Fruit fly (Drosophila melanogaster) whole organism, embryonic: Measurements from ENCODE around the gene CG43339.

ENCODE experiments used
- Adf1 ChIP-seq: fragments of 200-800 bp; sonication (Bioruptor generic); IDR thresholded peaks from 2 replicates; pipeline ENCODE4 v1.3.6; 2022; ENCODE audit warnings: missing biosample characterization, missing genetic modification characterization
- BEAF-32 ChIP-seq: fragments of 200-800 bp; sonication (Bioruptor generic); optimal IDR thresholded peaks from 3 replicates; lab custom pipeline; 2017; ENCODE audit warnings: missing biosample characterization, missing genetic modification characterization, mild to moderate bottlenecking, moderate library complexity, missing genetic modification reagents
- CG12155 ChIP-seq: fragments of 200-800 bp; sonication (Bioruptor generic); optimal IDR thresholded peaks from 3 replicates; lab custom pipeline; 2016; ENCODE audit warnings: missing biosample characterization, missing genetic modification characterization
- CG13296 ChIP-seq: fragments of 200-800 bp; sonication (Bioruptor generic); optimal IDR thresholded peaks from 3 replicates; lab custom pipeline; 2018; ENCODE audit warnings: missing biosample characterization, mild to moderate bottlenecking, missing genetic modification characterization
- CG14014 ChIP-seq: fragments of 200-800 bp; sonication (Bioruptor generic); IDR thresholded peaks from 2 replicates; pipeline ENCODE4 v1.3.6; 2022; ENCODE audit warnings: missing biosample characterization, missing genetic modification characterization
- CG15601 ChIP-seq: fragments of 200-800 bp; sonication (Bioruptor generic); optimal IDR thresholded peaks from 3 replicates; lab custom pipeline; 2019; ENCODE audit warnings: missing biosample characterization, mild to moderate bottlenecking, missing genetic modification characterization, moderate library complexity
- CG2678 ChIP-seq: fragments of 200-800 bp; sonication (Bioruptor generic); optimal IDR thresholded peaks from 3 replicates; lab custom pipeline; 2019; ENCODE audit warnings: missing biosample characterization, mild to moderate bottlenecking, missing genetic modification characterization, moderate library complexity
- CG32767 ChIP-seq: fragments of 200-800 bp; sonication (Bioruptor generic); IDR thresholded peaks from 2 replicates; pipeline ENCODE4 v1.3.6; 2022; ENCODE audit warnings: missing biosample characterization, missing genetic modification characterization
- CG4282 ChIP-seq: fragments of 200-800 bp; sonication (Bioruptor generic); optimal IDR thresholded peaks from 2 replicates; lab custom pipeline; 2016; ENCODE audit warnings: missing biosample characterization, missing genetic modification characterization
- CG4617 ChIP-seq: fragments of 200-800 bp; sonication (Bioruptor generic); optimal IDR thresholded peaks from 3 replicates; lab custom pipeline; 2016; ENCODE audit warnings: missing biosample characterization, missing genetic modification characterization, borderline replicate concordance
- CG6654 ChIP-seq: fragments of 200-800 bp; sonication (Bioruptor generic); optimal IDR thresholded peaks from 2 replicates; lab custom pipeline; 2017; ENCODE audit warnings: missing biosample characterization, mild to moderate bottlenecking, missing genetic modification characterization
- CG6689 ChIP-seq: fragments of 200-800 bp; sonication (Bioruptor generic); IDR thresholded peaks from 2 replicates; pipeline ENCODE4 v1.3.6; 2022; ENCODE audit warnings: missing biosample characterization, missing genetic modification characterization
- CG8944 ChIP-seq: fragments of 200-800 bp; sonication (Bioruptor generic); optimal IDR thresholded peaks from 3 replicates; lab custom pipeline; 2016; ENCODE audit warnings: missing biosample characterization, missing genetic modification characterization
- CG9437 ChIP-seq: fragments of 200-800 bp; sonication (Bioruptor generic); optimal IDR thresholded peaks from 2 replicates; lab custom pipeline; 2018; ENCODE audit warnings: missing biosample characterization, mild to moderate bottlenecking, missing genetic modification characterization
- CG9817 ChIP-seq: fragments of 200-800 bp; sonication (Bioruptor generic); optimal IDR thresholded peaks from 2 replicates; lab custom pipeline; 2018; ENCODE audit warnings: missing biosample characterization, mild to moderate bottlenecking, missing genetic modification characterization, moderate library complexity
- CG9932 ChIP-seq: fragments of 200-800 bp; sonication (Bioruptor generic); IDR thresholded peaks from 2 replicates; pipeline ENCODE4 v1.3.6; 2022; ENCODE audit warnings: missing biosample characterization, missing genetic modification characterization
- CTCF ChIP-seq: fragments of 200-800 bp; sonication (Bioruptor generic); optimal IDR thresholded peaks from 2 replicates; lab custom pipeline; 2017; ENCODE audit warnings: missing biosample characterization, mild to moderate bottlenecking, missing genetic modification characterization, moderate library complexity
- Dref ChIP-seq: fragments of 200-800 bp; sonication (Bioruptor generic); IDR thresholded peaks from 2 replicates; pipeline ENCODE4 v1.3.6; 2022; ENCODE audit warnings: missing biosample characterization, missing genetic modification characterization
- Fer1 ChIP-seq: fragments of 200-800 bp; sonication (Bioruptor generic); optimal IDR thresholded peaks from 2 replicates; lab custom pipeline; 2017; ENCODE audit warnings: missing biosample characterization, mild to moderate bottlenecking, missing genetic modification characterization
- H2.0 ChIP-seq: fragments of 200-800 bp; sonication (Bioruptor generic); IDR thresholded peaks from 2 replicates; pipeline ENCODE4 v1.3.6; 2022; ENCODE audit warnings: missing biosample characterization, missing genetic modification characterization
- HmgZ ChIP-seq: fragments of 200-800 bp; sonication (Bioruptor generic); optimal IDR thresholded peaks from 2 replicates; lab custom pipeline; 2018; ENCODE audit warnings: missing biosample characterization, mild to moderate bottlenecking, missing genetic modification characterization
- Hr3 ChIP-seq: fragments of 200-800 bp; sonication (Bioruptor generic); optimal IDR thresholded peaks from 3 replicates; lab custom pipeline; 2016; ENCODE audit warnings: missing biosample characterization, missing genetic modification characterization
- Hr51 ChIP-seq, 2 experiments: fragments of 200-800 bp; sonication (Bioruptor generic); optimal IDR thresholded peaks; 2 replicates in 1 of 2; 3 replicates in 1 of 2; lab custom pipeline; 2016 to 2018; ENCODE audit warnings: missing biosample characterization in 2 of 2, missing genetic modification characterization in 2 of 2, mild to moderate bottlenecking in 1 of 2, moderate library complexity in 1 of 2
- MESR4 ChIP-seq: fragments of 200-800 bp; sonication (Bioruptor generic); optimal IDR thresholded peaks from 2 replicates; lab custom pipeline; 2018; ENCODE audit warnings: missing biosample characterization, mild to moderate bottlenecking, missing genetic modification characterization, moderate library complexity
- MTF-1 ChIP-seq: fragments of 200-800 bp; sonication (Bioruptor generic); optimal IDR thresholded peaks from 2 replicates; lab custom pipeline; 2018; ENCODE audit warnings: missing biosample characterization, mild to moderate bottlenecking, missing genetic modification characterization, borderline replicate concordance
- Mrtf ChIP-seq: fragments of 200-800 bp; sonication (Bioruptor generic); IDR thresholded peaks from 3 replicates; pipeline ENCODE4 v1.3.6; 2022; ENCODE audit warnings: missing biosample characterization, missing genetic modification characterization
- Nf-YB ChIP-seq: fragments of 200-800 bp; sonication (Bioruptor generic); optimal IDR thresholded peaks from 3 replicates; lab custom pipeline; 2019; ENCODE audit warnings: missing biosample characterization, mild to moderate bottlenecking, missing genetic modification characterization, moderate library complexity
- Spps ChIP-seq: fragments of 200-800 bp; sonication (Bioruptor generic); optimal IDR thresholded peaks from 2 replicates; lab custom pipeline; 2018; ENCODE audit warnings: missing biosample characterization, mild to moderate bottlenecking, missing genetic modification characterization
- Ssrp ChIP-seq: fragments of 200-800 bp; sonication (Bioruptor generic); optimal IDR thresholded peaks from 2 replicates; lab custom pipeline; 2018; ENCODE audit warnings: missing biosample characterization, mild to moderate bottlenecking, missing genetic modification characterization, moderate library complexity
- Stat92E ChIP-seq, 3 experiments: fragments of >200 bp in 2 of 3; fragments of 200-800 bp in 1 of 3; sonication (Bioruptor generic) in 1 of 3; optimal IDR thresholded peaks; 2 replicates each; lab custom pipeline; 2017 to 2019; ENCODE audit warnings: missing biosample characterization in 3 of 3, missing genetic modification characterization in 3 of 3, mild to moderate bottlenecking in 1 of 3, moderate library complexity in 1 of 3
- al ChIP-seq: fragments of 200-800 bp; sonication (Bioruptor generic); IDR thresholded peaks from 2 replicates; pipeline ENCODE4 v1.3.6; 2022; ENCODE audit warnings: missing biosample characterization, missing genetic modification characterization
- ara ChIP-seq: fragments of 200-800 bp; sonication (Bioruptor generic); IDR thresholded peaks from 2 replicates; pipeline ENCODE4 v1.3.6; 2022; ENCODE audit warnings: missing biosample characterization, missing genetic modification characterization
- danr ChIP-seq: fragments of 200-800 bp; sonication (Bioruptor generic); IDR thresholded peaks from 2 replicates; pipeline ENCODE4 v1.3.6; 2022; ENCODE audit warnings: missing biosample characterization, missing genetic modification characterization
- dmrt99B ChIP-seq: fragments of 200-800 bp; sonication (Bioruptor generic); optimal IDR thresholded peaks from 2 replicates; lab custom pipeline; 2018; ENCODE audit warnings: missing biosample characterization, mild to moderate bottlenecking, missing genetic modification characterization, moderate library complexity
- dysf ChIP-seq: fragments of 200-800 bp; sonication (Bioruptor generic); IDR thresholded peaks from 3 replicates; pipeline ENCODE4 v1.3.6; 2022; ENCODE audit warnings: missing biosample characterization, missing genetic modification characterization
- esg ChIP-seq: fragments of 200-800 bp; sonication (Bioruptor generic); conservative IDR thresholded peaks from 2 replicates; pipeline ENCODE4 v1.3.6; 2022; ENCODE audit warnings: missing biosample characterization, missing genetic modification characterization
- grau ChIP-seq: fragments of 200-800 bp; optimal IDR thresholded peaks from 3 replicates; lab custom pipeline; 2019; ENCODE audit warnings: missing biosample characterization, mild to moderate bottlenecking, missing genetic modification characterization, moderate library complexity
- gt ChIP-seq: fragments of 200-800 bp; sonication (Bioruptor generic); IDR thresholded peaks from 2 replicates; pipeline ENCODE4 v1.3.6; 2022; ENCODE audit warnings: missing biosample characterization, missing genetic modification characterization
- h ChIP-seq: fragments of >200 bp; optimal IDR thresholded peaks from 2 replicates; lab custom pipeline; 2017
- kay ChIP-seq: fragments of 200-800 bp; sonication (Bioruptor generic); optimal IDR thresholded peaks from 2 replicates; lab custom pipeline; 2016; ENCODE audit warnings: missing biosample characterization, missing genetic modification characterization
- mam ChIP-seq: fragments of 200-800 bp; sonication (Bioruptor generic); optimal IDR thresholded peaks from 3 replicates; lab custom pipeline; 2016; ENCODE audit warnings: missing biosample characterization, missing genetic modification characterization
- peb ChIP-seq: fragments of 200-800 bp; sonication (Bioruptor generic); IDR thresholded peaks from 2 replicates; pipeline ENCODE4 v1.3.6; 2022; ENCODE audit warnings: missing biosample characterization, missing genetic modification characterization
- pnt ChIP-seq: fragments of 200-800 bp; sonication (Bioruptor generic); optimal IDR thresholded peaks from 3 replicates; lab custom pipeline; 2016; ENCODE audit warnings: missing biosample characterization, missing genetic modification characterization
- scrt ChIP-seq: fragments of 200-800 bp; sonication (Bioruptor generic); optimal IDR thresholded peaks from 2 replicates; lab custom pipeline; 2018; ENCODE audit warnings: missing biosample characterization, mild to moderate bottlenecking, missing genetic modification characterization, moderate library complexity
- sens-2 ChIP-seq: fragments of 200-800 bp; sonication (Bioruptor generic); IDR thresholded peaks from 2 replicates; pipeline ENCODE4 v1.3.6; 2022; ENCODE audit warnings: missing biosample characterization, missing genetic modification characterization
- slbo ChIP-seq: fragments of 200-800 bp; sonication (Bioruptor generic); IDR thresholded peaks from 2 replicates; pipeline ENCODE4 v1.3.6; 2022; ENCODE audit warnings: missing biosample characterization, missing genetic modification characterization
- slou ChIP-seq: fragments of 200-800 bp; sonication (Bioruptor generic); optimal IDR thresholded peaks from 3 replicates; lab custom pipeline; 2016; ENCODE audit warnings: missing biosample characterization, missing genetic modification characterization
- ssp ChIP-seq: fragments of 200-800 bp; sonication (Bioruptor generic); IDR thresholded peaks from 2 replicates; pipeline ENCODE4 v1.3.6; 2022; ENCODE audit warnings: missing biosample characterization, missing genetic modification characterization
- trem ChIP-seq: fragments of 200-800 bp; optimal IDR thresholded peaks from 3 replicates; lab custom pipeline; 2019; ENCODE audit warnings: missing biosample characterization, mild to moderate bottlenecking, missing genetic modification characterization, moderate library complexity
- twi ChIP-seq: fragments of 200-800 bp; optimal IDR thresholded peaks from 2 replicates; lab custom pipeline; 2019; ENCODE audit warnings: missing biosample characterization, mild to moderate bottlenecking, missing genetic modification characterization, moderate library complexity
- unc-4 ChIP-seq: fragments of 200-800 bp; sonication (Bioruptor generic); IDR thresholded peaks from 2 replicates; pipeline ENCODE4 v1.3.6; 2022; ENCODE audit warnings: missing biosample characterization, missing genetic modification characterization; ENCODE audit not compliant: partially characterized antibody
- usp ChIP-seq: fragments of >200 bp; optimal IDR thresholded peaks from 2 replicates; lab custom pipeline; 2017; ENCODE audit warnings: missing biosample characterization, missing genetic modification characterization

The CG43339 gene

DNA sequence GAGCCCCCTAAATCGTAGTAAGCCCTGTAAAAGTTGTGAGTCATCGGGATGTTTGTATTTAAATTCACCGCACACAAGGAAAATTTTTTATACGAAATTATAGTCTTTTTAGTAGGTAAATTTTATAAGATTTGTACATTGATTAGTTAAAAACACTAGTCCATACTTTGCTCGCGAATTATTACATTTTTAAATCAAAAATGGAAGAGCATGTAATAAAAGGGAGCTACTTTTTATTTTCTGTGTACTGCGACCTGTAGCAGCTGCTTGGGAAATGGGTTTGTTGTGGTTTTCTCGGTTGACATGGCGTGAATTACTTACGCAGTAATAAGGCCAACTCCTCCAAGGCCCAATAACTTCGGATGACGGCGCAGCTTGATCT lies 21.6 kb upstream of the CG43339 start (continued):
- TF ChIP-seq CG6689 = peak; percentile 50
- no peak for TF ChIP-seq Dref
- peak; percentile 14 for TF ChIP-seq grau (tag; lab: Kevin White, UChicago)
- TF ChIP-seq twi (tag; lab: Kevin White, UChicago) = no peak
- TF ChIP-seq unc-4 = no peak
- no peak for TF ChIP-seq Hr3 (GFP tag; lab: Kevin White, UChicago)
- no peak for TF ChIP-seq CG32767
- TF ChIP-seq Mrtf (GFP tag; lab: Robert Waterston, UW) = no peak
- no peak for TF ChIP-seq trem (tag; lab: Kevin White, UChicago)
- TF ChIP-seq CG9437 (GFP tag; lab: Kevin White, UChicago) = no peak
- no peak for TF ChIP-seq Spps (tag; lab: Kevin White, UChicago)
- no peak for TF ChIP-seq pnt (GFP tag; lab: Kevin White, UChicago)
- TF ChIP-seq BEAF-32 (GFP tag; lab: Kevin White, UChicago) = no peak
- TF ChIP-seq kay (GFP tag; lab: Kevin White, UChicago) = no peak
- no peak for TF ChIP-seq gt (GFP tag; lab: Robert Waterston, UW)
- TF ChIP-seq mam (GFP tag; lab: Kevin White, UChicago) = peak; percentile 6
- TF ChIP-seq CG8944 = no peak
- TF ChIP-seq CTCF = no peak
- TF ChIP-seq ara (GFP tag; lab: Robert Waterston, UW) = peak; percentile 33; the same call in 1 of the 2 replicates
- no peak for TF ChIP-seq danr (GFP tag; lab: Robert Waterston, UW)
- no peak for TF ChIP-seq HmgZ (tag; lab: Kevin White, UChicago)
- TF ChIP-seq CG4282 (GFP tag; lab: Kevin White, UChicago) = no peak
- peak; percentile 20; the same call in 1 of the 2 replicates for TF ChIP-seq sens-2 (GFP tag; lab: Robert Waterston, UW)
- TF ChIP-seq CG9932 = peak; percentile 29; the same call in 1 of the 2 replicates
- TF ChIP-seq ssp (GFP tag; lab: Robert Waterston, UW) = peak; percentile 30; the same call in 1 of the 2 replicates
- no peak for TF ChIP-seq CG12155 (GFP tag; lab: Kevin White, UChicago)
- 0 out of 2 replicates have a peak, but pooled peaks have one; percentile 27 for TF ChIP-seq H2.0
- no peak for TF ChIP-seq Stat92E (GFP tag; optimal IDR thresholded peaks at IDR 0.05; lab: Kevin White, UChicago)
- TF ChIP-seq slou (GFP tag; lab: Kevin White, UChicago) = no peak
- 0 out of 2 replicates have a peak, but pooled peaks have one; percentile 18 for TF ChIP-seq esg (GFP tag; lab: Robert Waterston, UW)
- no peak for TF ChIP-seq CG9817 (tag; lab: Kevin White, UChicago)
- no peak for TF ChIP-seq MESR4 (GFP tag; lab: Kevin White, UChicago)
- no peak for TF ChIP-seq Nf-YB (GFP tag; lab: Kevin White, UChicago)
- no peak for TF ChIP-seq scrt (GFP tag; lab: Kevin White, UChicago)
- no peak for TF ChIP-seq MTF-1 (GFP tag; lab: Kevin White, UChicago)
- TF ChIP-seq CG4617 (GFP tag; lab: Kevin White, UChicago) = no peak
- 0 out of 2 replicates have a peak, but pooled peaks have one; percentile 26 for TF ChIP-seq al (GFP tag; lab: Robert Waterston, UW)
- peak; percentile 22 for TF ChIP-seq Ssrp (tag; lab: Kevin White, UChicago)
- no peak for TF ChIP-seq h (lab: Kevin White, UChicago)
- TF ChIP-seq CG2678 (tag; lab: Kevin White, UChicago) = no peak
- TF ChIP-seq Hr51 (GFP tag; optimal IDR thresholded peaks at IDR 0.05; lab: Kevin White, UChicago) = peak in 1 of 2 experiments; percentile 50
- TF ChIP-seq CG6654 = no peak
- TF ChIP-seq Fer1 (GFP tag; lab: Kevin White, UChicago) = no peak
- peak; percentile 63; the same call in 2 of the 3 replicates for TF ChIP-seq dysf
- TF ChIP-seq usp (GFP tag; lab: Kevin White, UChicago) = no peak
- TF ChIP-seq slbo = peak; percentile 75
- TF ChIP-seq CG14014 = peak; percentile 37; the same call in 1 of the 2 replicates
- TF ChIP-seq dmrt99B (tag; lab: Kevin White, UChicago) = peak; percentile 41
- TF ChIP-seq CG15601 = no peak
- TF ChIP-seq Adf1 (GFP tag; lab: Robert Waterston, UW) = 0 out of 2 replicates have a peak, but pooled peaks have one; percentile 4
- TF ChIP-seq peb (GFP tag; lab: Robert Waterston, UW) = no peak
- TF ChIP-seq CG13296 = no peak
